Worm (Caenorhabditis elegans): Measurements from ENCODE around the gene H12D21.9.

ce11 chrV:14955676-14956075, 46.4 kb upstream of the H12D21.9 start, which contains the start of gene F02D8.9:
- TF ChIP-seq ZK546.5 (tag; optimal IDR thresholded peaks at IDR 0.05): no peak
- TF ChIP-seq T26A8.4 (GFP tag; IDR thresholded peaks at IDR 0.05): no peak
- no peak for TF ChIP-seq ceh-82 (tag; optimal IDR thresholded peaks at IDR 0.05)
- no peak for TF ChIP-seq dve-1 (tag; optimal IDR thresholded peaks at IDR 0.05; ENCODE audit: insufficient read depth)
- TF ChIP-seq lsy-2 (tag; optimal IDR thresholded peaks at IDR 0.05): no peak
- TF ChIP-seq daf-12 (tag; optimal IDR thresholded peaks at IDR 0.05): no peak
- TF ChIP-seq rbr-2 (tag; optimal IDR thresholded peaks at IDR 0.05): no peak
- no peak for TF ChIP-seq lin-15B (tag; optimal IDR thresholded peaks at IDR 0.05)
- TF ChIP-seq mdl-1 (tag; optimal IDR thresholded peaks at IDR 0.05): no peak
- no peak for TF ChIP-seq spr-3 (GFP tag; optimal IDR thresholded peaks at IDR 0.05)
- no peak for TF ChIP-seq dpl-1 (GFP tag; optimal IDR thresholded peaks at IDR 0.05)
- TF ChIP-seq F44E2.7 (GFP tag; IDR thresholded peaks at IDR 0.05): no peak

Data from whole organism, L4 larva.